Fruit fly (Drosophila melanogaster) whole organism, embryonic: ENCODE data around the gene CG18180.
A peak's percentile ranks its signal among the peaks of the same experiment; 100 is the strongest.

Experiments
- Aef1 ChIP-seq: fragments of 200-800 bp; sonication (Bioruptor generic); IDR thresholded peaks from 3 replicates; pipeline ENCODE4 v1.3.6; 2022; ENCODE audit warnings: missing biosample characterization, missing genetic modification characterization
- BEAF-32 ChIP-seq: fragments of 200-800 bp; sonication (Bioruptor generic); optimal IDR thresholded peaks from 3 replicates; lab custom pipeline; 2017; ENCODE audit warnings: missing biosample characterization, missing genetic modification characterization, mild to moderate bottlenecking, moderate library complexity, missing genetic modification reagents
- CG10979 ChIP-seq: fragments of 200-800 bp; sonication (Bioruptor generic); optimal IDR thresholded peaks from 2 replicates; lab custom pipeline; 2018; ENCODE audit warnings: missing biosample characterization, mild to moderate bottlenecking, missing genetic modification characterization, moderate library complexity
- CG11398 ChIP-seq: fragments of 200-800 bp; sonication (Bioruptor generic); optimal IDR thresholded peaks from 2 replicates; lab custom pipeline; 2016; ENCODE audit warnings: missing biosample characterization, missing genetic modification characterization
- CG12659 ChIP-seq: fragments of 200-800 bp; sonication (Bioruptor generic); optimal IDR thresholded peaks from 3 replicates; lab custom pipeline; 2017; ENCODE audit warnings: mild to moderate bottlenecking, missing biosample characterization, missing genetic modification reagents, missing genetic modification characterization
- CG12942 ChIP-seq: fragments of 200-800 bp; sonication (Bioruptor generic); optimal IDR thresholded peaks from 3 replicates; lab custom pipeline; 2016; ENCODE audit warnings: missing biosample characterization, missing genetic modification characterization
- CG13287 ChIP-seq: fragments of 200-800 bp; sonication (Bioruptor generic); IDR thresholded peaks from 2 replicates; pipeline ENCODE4 v1.3.6; 2022; ENCODE audit warnings: missing biosample characterization, missing genetic modification characterization; ENCODE audit not compliant: partially characterized antibody
- CG13624 ChIP-seq: fragments of 200-800 bp; sonication (Bioruptor generic); optimal IDR thresholded peaks from 2 replicates; lab custom pipeline; 2016; ENCODE audit warnings: missing biosample characterization, missing genetic modification characterization
- CG16863 ChIP-seq: fragments of 200-800 bp; sonication (Bioruptor generic); optimal IDR thresholded peaks from 3 replicates; lab custom pipeline; 2016; ENCODE audit warnings: missing biosample characterization, missing genetic modification characterization
- CG17359 ChIP-seq: fragments of 200-800 bp; sonication (Bioruptor generic); optimal IDR thresholded peaks from 3 replicates; lab custom pipeline; 2018; ENCODE audit warnings: missing biosample characterization, mild to moderate bottlenecking, missing genetic modification characterization, moderate library complexity
- CG2199 ChIP-seq: fragments of 200-800 bp; sonication (Bioruptor generic); IDR thresholded peaks from 3 replicates; pipeline ENCODE4 v1.3.6; 2022; ENCODE audit warnings: missing biosample characterization, missing genetic modification characterization
- CG2202 ChIP-seq: fragments of 200-800 bp; sonication (Bioruptor generic); optimal IDR thresholded peaks from 2 replicates; lab custom pipeline; 2018; ENCODE audit warnings: missing biosample characterization, mild to moderate bottlenecking, missing genetic modification characterization
- CG33557 ChIP-seq: fragments of 200-800 bp; sonication (Bioruptor generic); optimal IDR thresholded peaks from 2 replicates; lab custom pipeline; 2019; ENCODE audit warnings: missing biosample characterization, mild to moderate bottlenecking, missing genetic modification characterization, moderate library complexity
- CG3838 ChIP-seq: fragments of 200-800 bp; sonication (Bioruptor generic); optimal IDR thresholded peaks from 3 replicates; lab custom pipeline; 2016; ENCODE audit warnings: missing biosample characterization, missing genetic modification characterization
- CG6683 ChIP-seq: fragments of 200-800 bp; sonication (Bioruptor generic); optimal IDR thresholded peaks from 2 replicates; lab custom pipeline; 2017; ENCODE audit warnings: missing biosample characterization, mild to moderate bottlenecking, missing genetic modification characterization, missing genetic modification reagents
- CG6689 ChIP-seq: fragments of 200-800 bp; sonication (Bioruptor generic); IDR thresholded peaks from 2 replicates; pipeline ENCODE4 v1.3.6; 2022; ENCODE audit warnings: missing biosample characterization, missing genetic modification characterization
- CG9215 ChIP-seq: fragments of 200-800 bp; sonication (Bioruptor generic); IDR thresholded peaks from 2 replicates; pipeline ENCODE4 v1.3.6; 2022; ENCODE audit warnings: missing biosample characterization, missing genetic modification characterization
- CG9437 ChIP-seq: fragments of 200-800 bp; sonication (Bioruptor generic); optimal IDR thresholded peaks from 2 replicates; lab custom pipeline; 2018; ENCODE audit warnings: missing biosample characterization, mild to moderate bottlenecking, missing genetic modification characterization
- CG9797 ChIP-seq: fragments of 200-800 bp; sonication (Bioruptor generic); optimal IDR thresholded peaks from 3 replicates; lab custom pipeline; 2018; ENCODE audit warnings: missing biosample characterization, mild to moderate bottlenecking, missing genetic modification characterization
- CrebB ChIP-seq: fragments of 200-800 bp; sonication (Bioruptor generic); optimal IDR thresholded peaks from 3 replicates; lab custom pipeline; 2018; ENCODE audit warnings: missing biosample characterization, mild to moderate bottlenecking, missing genetic modification characterization
- Dek ChIP-seq: fragments of 200-800 bp; sonication (Bioruptor generic); optimal IDR thresholded peaks from 3 replicates; lab custom pipeline; 2019; ENCODE audit warnings: missing biosample characterization, mild to moderate bottlenecking, missing genetic modification characterization, moderate library complexity
- Dll ChIP-seq: fragments of 200-800 bp; sonication (Bioruptor generic); IDR thresholded peaks from 4 replicates; pipeline ENCODE4 v1.3.6; 2022; ENCODE audit warnings: missing biosample characterization, missing genetic modification characterization; ENCODE audit not compliant: partially characterized antibody
- E2f2 ChIP-seq: fragments of 200-800 bp; sonication (Bioruptor generic); IDR thresholded peaks from 2 replicates; pipeline ENCODE4 v1.3.6; 2022; ENCODE audit warnings: missing biosample characterization, missing genetic modification characterization
- Fer1 ChIP-seq: fragments of 200-800 bp; sonication (Bioruptor generic); optimal IDR thresholded peaks from 2 replicates; lab custom pipeline; 2017; ENCODE audit warnings: missing biosample characterization, mild to moderate bottlenecking, missing genetic modification characterization
- Hsf ChIP-seq: fragments of 200-800 bp; sonication (Bioruptor generic); optimal IDR thresholded peaks from 3 replicates; lab custom pipeline; 2016; ENCODE audit warnings: missing biosample characterization, missing genetic modification characterization
- Jarid2 ChIP-seq: fragments of 200-800 bp; sonication (Bioruptor generic); optimal IDR thresholded peaks from 3 replicates; lab custom pipeline; 2017; ENCODE audit warnings: mild to moderate bottlenecking, missing biosample characterization, missing genetic modification reagents, missing genetic modification characterization
- Myb ChIP-seq: fragments of 200-800 bp; sonication (Bioruptor generic); optimal IDR thresholded peaks from 2 replicates; lab custom pipeline; 2016; ENCODE audit warnings: missing biosample characterization, missing genetic modification characterization
- Nf-YB ChIP-seq: fragments of 200-800 bp; sonication (Bioruptor generic); optimal IDR thresholded peaks from 3 replicates; lab custom pipeline; 2019; ENCODE audit warnings: missing biosample characterization, mild to moderate bottlenecking, missing genetic modification characterization, moderate library complexity
- Rx ChIP-seq: fragments of 200-800 bp; sonication (Bioruptor generic); IDR thresholded peaks from 2 replicates; pipeline ENCODE4 v1.3.6; 2022; ENCODE audit warnings: missing biosample characterization, missing genetic modification characterization
- Scr ChIP-seq: fragments of 200-800 bp; sonication (Bioruptor generic); IDR thresholded peaks from 2 replicates; pipeline ENCODE4 v1.3.6; 2022; ENCODE audit warnings: missing biosample characterization, missing genetic modification characterization; ENCODE audit not compliant: partially characterized antibody
- Sin3A ChIP-seq: fragments of >200 bp; optimal IDR thresholded peaks from 2 replicates; lab custom pipeline; 2018
- Sry-β ChIP-seq: fragments of 200-800 bp; sonication (Bioruptor generic); optimal IDR thresholded peaks from 2 replicates; lab custom pipeline; 2018; ENCODE audit warnings: missing biosample characterization, mild to moderate bottlenecking, missing genetic modification characterization, moderate library complexity
- ase ChIP-seq: fragments of 200-800 bp; sonication (Bioruptor generic); IDR thresholded peaks from 3 replicates; pipeline ENCODE4 v1.3.6; 2022; ENCODE audit warnings: missing biosample characterization, missing genetic modification characterization
- bigmax ChIP-seq: fragments of 200-800 bp; sonication (Bioruptor generic); optimal IDR thresholded peaks from 2 replicates; lab custom pipeline; 2018; ENCODE audit warnings: missing biosample characterization, mild to moderate bottlenecking, missing genetic modification characterization
- cas ChIP-seq: fragments of 200-800 bp; sonication (Bioruptor generic); IDR thresholded peaks from 2 replicates; pipeline ENCODE4 v1.3.6; 2022; ENCODE audit warnings: missing biosample characterization, missing genetic modification characterization
- da ChIP-seq: fragments of 200-800 bp; sonication (Bioruptor generic); optimal IDR thresholded peaks from 2 replicates; lab custom pipeline; 2016; ENCODE audit warnings: missing biosample characterization, missing genetic modification characterization
- fru ChIP-seq: fragments of >200 bp; optimal IDR thresholded peaks from 2 replicates; lab custom pipeline; 2017
- grn ChIP-seq: fragments of 200-800 bp; sonication (Bioruptor generic); optimal IDR thresholded peaks from 3 replicates; lab custom pipeline; 2017; ENCODE audit warnings: missing biosample characterization, missing genetic modification characterization
- ham ChIP-seq: fragments of 200-800 bp; sonication (Bioruptor generic); IDR thresholded peaks from 2 replicates; pipeline ENCODE4 v1.3.6; 2022; ENCODE audit warnings: missing biosample characterization, missing genetic modification characterization
- jumu ChIP-seq: fragments of 200-800 bp; sonication (Bioruptor generic); optimal IDR thresholded peaks from 3 replicates; lab custom pipeline; 2016; ENCODE audit warnings: missing biosample characterization, missing genetic modification characterization
- ken ChIP-seq: fragments of 200-800 bp; sonication (Bioruptor generic); IDR thresholded peaks from 3 replicates; pipeline ENCODE4 v1.3.6; 2022; ENCODE audit warnings: missing biosample characterization, missing genetic modification characterization
- klu ChIP-seq: fragments of 200-800 bp; sonication (Bioruptor generic); IDR thresholded peaks from 2 replicates; pipeline ENCODE4 v1.3.6; 2022; ENCODE audit warnings: missing biosample characterization, missing genetic modification characterization
- nom ChIP-seq: fragments of 200-800 bp; sonication (Bioruptor generic); optimal IDR thresholded peaks from 2 replicates; lab custom pipeline; 2017; ENCODE audit warnings: missing biosample characterization, missing genetic modification characterization, mild to moderate bottlenecking, moderate library complexity, missing genetic modification reagents
- org-1 ChIP-seq: fragments of 200-800 bp; sonication (Bioruptor generic); optimal IDR thresholded peaks from 2 replicates; lab custom pipeline; 2017; ENCODE audit warnings: missing biosample characterization, missing genetic modification characterization
- peb ChIP-seq: fragments of 200-800 bp; sonication (Bioruptor generic); IDR thresholded peaks from 2 replicates; pipeline ENCODE4 v1.3.6; 2022; ENCODE audit warnings: missing biosample characterization, missing genetic modification characterization
- pum ChIP-seq: fragments of 200-800 bp; sonication (Bioruptor generic); optimal IDR thresholded peaks from 2 replicates; lab custom pipeline; 2016; ENCODE audit warnings: missing biosample characterization, missing genetic modification characterization
- repo ChIP-seq: fragments of 200-800 bp; sonication (Bioruptor generic); optimal IDR thresholded peaks from 2 replicates; lab custom pipeline; 2016; ENCODE audit warnings: missing biosample characterization, missing genetic modification characterization
- rib ChIP-seq: fragments of 200-800 bp; sonication (Bioruptor generic); IDR thresholded peaks from 2 replicates; pipeline ENCODE4 v1.3.6; 2022; ENCODE audit warnings: missing biosample characterization, missing genetic modification characterization
- sisA ChIP-seq: fragments of 200-800 bp; sonication (Bioruptor generic); IDR thresholded peaks from 2 replicates; pipeline ENCODE4 v1.3.6; 2022; ENCODE audit warnings: missing biosample characterization, missing genetic modification characterization
- so ChIP-seq: fragments of 200-800 bp; sonication (Bioruptor generic); IDR thresholded peaks from 3 replicates; pipeline ENCODE4 v1.3.6; 2022; ENCODE audit warnings: missing biosample characterization, missing genetic modification characterization
- sug ChIP-seq: fragments of 200-800 bp; optimal IDR thresholded peaks from 2 replicates; lab custom pipeline; 2019; ENCODE audit warnings: missing biosample characterization, mild to moderate bottlenecking, missing genetic modification characterization, moderate library complexity
- vnd ChIP-seq: fragments of 200-800 bp; sonication (Bioruptor generic); IDR thresholded peaks from 3 replicates; pipeline ENCODE4 v1.3.6; 2022; ENCODE audit warnings: missing biosample characterization, missing genetic modification characterization; ENCODE audit not compliant: partially characterized antibody
- zen ChIP-seq: fragments of 200-800 bp; sonication (Bioruptor generic); optimal IDR thresholded peaks from 3 replicates; lab custom pipeline; 2018; ENCODE audit warnings: missing biosample characterization, mild to moderate bottlenecking, missing genetic modification characterization, moderate library complexity

CG18180 gene

dm6 chr3L:9678007-9678497 lies 37.2 kb downstream of the CG18180 start (continued):
- TF ChIP-seq Aef1 (GFP tag; lab: Robert Waterston, UW) (no peak), vnd (GFP tag; lab: Robert Waterston, UW) (no peak), grn (GFP tag; lab: Kevin White, UChicago) (no peak), ase (no peak), Sry-β (no peak), CG2202 (no peak), CG2199 (no peak), klu (no peak), CG13287 (GFP tag; lab: Robert Waterston, UW) (no peak), CG9437 (GFP tag; lab: Kevin White, UChicago) (no peak), CG3838 (no peak), pum (GFP tag; lab: Kevin White, UChicago) (no peak), Scr (GFP tag; lab: Robert Waterston, UW) (no peak), CG6683 (no peak), da (GFP tag; lab: Kevin White, UChicago) (no peak), peb (GFP tag; lab: Robert Waterston, UW) (no peak), CG17359 (tag; lab: Kevin White, UChicago) (no peak), CG11398 (GFP tag; lab: Kevin White, UChicago) (no peak), Myb (GFP tag; lab: Kevin White, UChicago) (no peak), CG33557 (GFP tag; lab: Kevin White, UChicago) (peak; percentile 22), ken (no peak), Fer1 (GFP tag; lab: Kevin White, UChicago) (no peak), org-1 (GFP tag; lab: Kevin White, UChicago) (no peak), cas (GFP tag; lab: Robert Waterston, UW) (no peak), Dek (no peak), CG13624 (GFP tag; lab: Kevin White, UChicago) (no peak), nom (GFP tag; lab: Kevin White, UChicago) (peak; percentile 19), ham (no peak), sisA (GFP tag; lab: Robert Waterston, UW) (no peak), fru (lab: Kevin White, UChicago) (no peak), E2f2 (GFP tag; lab: Robert Waterston, UW) (no peak), jumu (GFP tag; lab: Kevin White, UChicago) (no peak), repo (GFP tag; lab: Kevin White, UChicago) (no peak), Hsf (GFP tag; lab: Kevin White, UChicago) (peak; percentile 10), CG16863 (GFP tag; lab: Kevin White, UChicago) (no peak), zen (tag; lab: Kevin White, UChicago) (peak; percentile 4), Sin3A (lab: Kevin White, UChicago) (no peak), CrebB (tag; lab: Kevin White, UChicago) (no peak), CG6689 (GFP tag; lab: Robert Waterston, UW) (no peak), CG9215 (GFP tag; lab: Robert Waterston, UW) (no peak), CG9797 (GFP tag; lab: Kevin White, UChicago) (no peak), BEAF-32 (GFP tag; lab: Kevin White, UChicago) (no peak), CG12942 (GFP tag; lab: Kevin White, UChicago) (no peak), CG12659 (no peak), Rx (GFP tag; lab: Robert Waterston, UW) (no peak), Dll (GFP tag; lab: Robert Waterston, UW) (0 out of 4 replicates have a peak, but pooled peaks have one; percentile 10), Nf-YB (GFP tag; lab: Kevin White, UChicago) (no peak), so (GFP tag; lab: Robert Waterston, UW) (no peak), CG10979 (peak; percentile 27), bigmax (GFP tag; lab: Kevin White, UChicago) (no peak), sug (no peak), Jarid2 (no peak), rib (GFP tag; lab: Robert Waterston, UW) (no peak)
